Worm (Caenorhabditis elegans) whole organism, late embryonic: Measurements from ENCODE around the gene Y116A8C.470.

Experiments
- C38D4.7 ChIP-seq: fragments of 200-800 bp; sonication (Bioruptor generic); optimal IDR thresholded peaks from 2 replicates; lab custom pipeline; 2018; ENCODE audit warnings: mild to moderate bottlenecking, missing genetic modification characterization, moderate library complexity, missing compliant biosample characterization
- K09A11.1 ChIP-seq: sonication (generic microtip); optimal IDR thresholded peaks from 2 replicates; lab custom pipeline; 2017; ENCODE audit warnings: antibody characterized with exemption, mild to moderate bottlenecking, missing genetic modification characterization, missing compliant biosample characterization; ENCODE audit not compliant: insufficient read depth
- T23F11.4 ChIP-seq: fragments of 200-800 bp; sonication (Bioruptor generic); optimal IDR thresholded peaks from 2 replicates; lab custom pipeline; 2018; ENCODE audit warnings: mild to moderate bottlenecking, missing genetic modification characterization, missing compliant biosample characterization
- ahr-1 ChIP-seq: sonication (generic microtip); optimal IDR thresholded peaks from 2 replicates; lab custom pipeline; 2016; ENCODE audit warnings: missing genetic modification characterization, missing compliant biosample characterization
- ceh-14 ChIP-seq: sonication (generic microtip); optimal IDR thresholded peaks from 2 replicates; lab custom pipeline; 2016; ENCODE audit warnings: missing genotype, missing genetic modification characterization, missing compliant biosample characterization
- ceh-2 ChIP-seq: sonication (generic microtip); optimal IDR thresholded peaks from 2 replicates; lab custom pipeline; 2016; ENCODE audit warnings: missing genotype, missing genetic modification characterization, missing compliant biosample characterization
- ceh-22 ChIP-seq: sonication (generic microtip); optimal IDR thresholded peaks from 2 replicates; lab custom pipeline; 2017; ENCODE audit warnings: missing biosample characterization, missing genetic modification characterization
- ceh-24 ChIP-seq: sonication (generic microtip); optimal IDR thresholded peaks from 2 replicates; lab custom pipeline; 2016; ENCODE audit warnings: mild to moderate bottlenecking, missing genetic modification characterization, missing compliant biosample characterization
- ceh-31 ChIP-seq: sonication (generic microtip); optimal IDR thresholded peaks from 2 replicates; lab custom pipeline; 2016; ENCODE audit warnings: missing genetic modification characterization, missing compliant biosample characterization
- ceh-34 ChIP-seq: sonication (generic microtip); optimal IDR thresholded peaks from 2 replicates; lab custom pipeline; 2016; ENCODE audit warnings: mild to moderate bottlenecking, missing genetic modification characterization, missing compliant biosample characterization
- ceh-9 ChIP-seq: sonication (generic microtip); optimal IDR thresholded peaks from 2 replicates; lab custom pipeline; 2016; ENCODE audit warnings: mild to moderate bottlenecking, missing genetic modification characterization, inconsistent platforms, missing compliant biosample characterization
- dmd-4 ChIP-seq: sonication (generic microtip); optimal IDR thresholded peaks from 2 replicates; lab custom pipeline; 2016; ENCODE audit warnings: borderline replicate concordance, missing genetic modification characterization, missing compliant biosample characterization
- dve-1 ChIP-seq: sonication (generic microtip); optimal IDR thresholded peaks from 2 replicates; lab custom pipeline; 2017; ENCODE audit warnings: antibody characterized with exemption, mild to moderate bottlenecking, missing genetic modification characterization, missing compliant biosample characterization
- elt-2 ChIP-seq: sonication (generic microtip); optimal IDR thresholded peaks from 2 replicates; lab custom pipeline; 2016; ENCODE audit warnings: missing genetic modification reagents, missing genetic modification characterization, missing compliant biosample characterization
- eyg-1 ChIP-seq: sonication (generic microtip); optimal IDR thresholded peaks from 2 replicates; lab custom pipeline; 2016; ENCODE audit warnings: missing genotype, missing genetic modification characterization, missing compliant biosample characterization
- fax-1 ChIP-seq: sonication (generic microtip); optimal IDR thresholded peaks from 2 replicates; lab custom pipeline; 2016; ENCODE audit warnings: missing genotype, missing genetic modification characterization, missing compliant biosample characterization
- fkh-10 ChIP-seq: fragments of 150-350 bp; optimal IDR thresholded peaks from 2 replicates; lab custom pipeline; 2014; ENCODE audit warnings: missing biosample characterization, missing genetic modification reagents, missing genetic modification characterization
- fkh-6 ChIP-seq: sonication (generic microtip); optimal IDR thresholded peaks from 2 replicates; lab custom pipeline; 2016; ENCODE audit warnings: missing genetic modification characterization, missing compliant biosample characterization
- hlh-13 ChIP-seq: fragments of 200-800 bp; sonication (Bioruptor generic); optimal IDR thresholded peaks from 2 replicates; lab custom pipeline; 2018; ENCODE audit warnings: mild to moderate bottlenecking, missing genetic modification characterization, missing compliant biosample characterization
- madf-2 ChIP-seq: sonication (generic microtip); optimal IDR thresholded peaks from 2 replicates; lab custom pipeline; 2017; ENCODE audit warnings: missing genetic modification characterization, missing compliant biosample characterization
- nfya-1 ChIP-seq: sonication (generic microtip); optimal IDR thresholded peaks from 2 replicates; lab custom pipeline; 2017; ENCODE audit warnings: missing genetic modification characterization, mild to moderate bottlenecking, missing compliant biosample characterization, antibody characterized with exemption, moderate library complexity
- nhr-232 ChIP-seq: sonication (generic microtip); optimal IDR thresholded peaks from 2 replicates; lab custom pipeline; 2016; ENCODE audit warnings: missing genetic modification characterization, missing compliant biosample characterization
- odd-2 ChIP-seq: sonication (generic microtip); optimal IDR thresholded peaks from 2 replicates; lab custom pipeline; 2017; ENCODE audit warnings: antibody characterized with exemption, mild to moderate bottlenecking, missing genetic modification characterization, missing compliant biosample characterization
- pag-3 ChIP-seq: sonication (generic microtip); optimal IDR thresholded peaks from 2 replicates; lab custom pipeline; 2016; ENCODE audit warnings: missing compliant biosample characterization, missing genetic modification characterization, borderline replicate concordance
- pat-9 ChIP-seq: fragments of 200-800 bp; sonication (Bioruptor generic); optimal IDR thresholded peaks from 2 replicates; lab custom pipeline; 2018; ENCODE audit warnings: mild to moderate bottlenecking, missing genetic modification characterization, moderate library complexity, missing compliant biosample characterization
- pha-2 ChIP-seq: sonication (generic microtip); optimal IDR thresholded peaks from 2 replicates; lab custom pipeline; 2017; ENCODE audit warnings: mild to moderate bottlenecking, missing genetic modification characterization, missing compliant biosample characterization
- pros-1 ChIP-seq: fragments of 150-350 bp; optimal IDR thresholded peaks from 2 replicates; lab custom pipeline; 2014; ENCODE audit warnings: missing biosample characterization, missing genetic modification reagents, missing genetic modification characterization
- ref-2 ChIP-seq: sonication (generic microtip); optimal IDR thresholded peaks from 2 replicates; lab custom pipeline; 2016; ENCODE audit warnings: missing genetic modification characterization, missing compliant biosample characterization
- rnt-1 ChIP-seq: sonication (generic microtip); optimal IDR thresholded peaks from 2 replicates; lab custom pipeline; 2016; ENCODE audit warnings: missing genetic modification characterization, missing compliant biosample characterization
- sox-2 ChIP-seq: fragments of 200-800 bp; sonication (Bioruptor generic); IDR thresholded peaks from 2 replicates; pipeline ENCODE4 v1.3.6; 2022; ENCODE audit warnings: missing genetic modification reagents, missing genetic modification characterization, missing compliant biosample characterization
- syd-9 ChIP-seq: sonication (generic microtip); optimal IDR thresholded peaks from 2 replicates; lab custom pipeline; 2016; ENCODE audit warnings: mild to moderate bottlenecking, missing genetic modification characterization, moderate library complexity, missing compliant biosample characterization
- tbx-7 ChIP-seq: sonication (generic microtip); optimal IDR thresholded peaks from 2 replicates; lab custom pipeline; 2016; ENCODE audit warnings: missing genotype, missing genetic modification characterization, missing compliant biosample characterization
- ttx-3 ChIP-seq: sonication (generic microtip); optimal IDR thresholded peaks from 2 replicates; lab custom pipeline; 2016; ENCODE audit warnings: missing genetic modification reagents, missing genetic modification characterization, missing compliant biosample characterization
- unc-3 ChIP-seq, 2 experiments: fragments of 200-800 bp in 1 of 2; sonication (Bioruptor generic) in 1 of 2; sonication (generic microtip) in 1 of 2; conservative IDR thresholded peaks in 1 of 2; optimal IDR thresholded peaks in 1 of 2; 2 replicates each; pipeline versions ENCODE4 v1.3.6 to Lab custom; 2016 to 2022; ENCODE audit warnings: missing compliant biosample characterization in 2 of 2, missing genetic modification characterization in 2 of 2, missing genetic modification reagents in 1 of 2
- unc-42 ChIP-seq: sonication (generic microtip); optimal IDR thresholded peaks from 2 replicates; lab custom pipeline; 2016; ENCODE audit warnings: missing genotype, missing genetic modification characterization, missing compliant biosample characterization
- unc-55 ChIP-seq: sonication (generic microtip); optimal IDR thresholded peaks from 2 replicates; lab custom pipeline; 2017; ENCODE audit warnings: missing biosample characterization, missing genetic modification reagents, missing genetic modification characterization
- unc-86 ChIP-seq: sonication (generic microtip); optimal IDR thresholded peaks from 2 replicates; lab custom pipeline; 2016; ENCODE audit warnings: missing genetic modification characterization, missing compliant biosample characterization
- ztf-16 ChIP-seq: sonication (generic microtip); optimal IDR thresholded peaks from 2 replicates; lab custom pipeline; 2017; ENCODE audit warnings: missing genetic modification characterization, missing compliant biosample characterization

The Y116A8C.470 gene

DNA sequence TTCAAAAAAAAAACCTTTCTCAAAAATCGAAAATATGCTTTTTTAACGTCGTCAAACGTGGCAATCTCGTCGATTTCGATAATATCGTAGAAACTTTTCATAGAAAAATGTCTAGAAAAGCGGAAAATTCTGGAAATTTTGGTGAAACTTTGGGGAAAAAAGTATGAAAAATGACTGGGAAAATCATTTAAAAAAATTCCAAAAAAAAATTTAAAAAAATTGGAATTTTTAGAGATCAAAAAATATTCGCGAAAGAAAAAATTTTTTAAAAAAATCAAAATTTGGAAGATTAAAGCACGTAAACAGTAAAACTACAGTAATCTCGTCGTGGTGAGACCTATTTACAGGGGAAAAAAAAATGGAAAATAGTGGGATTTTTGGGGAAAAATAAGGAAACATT lies 19.9 kb upstream of the Y116A8C.470 start, which contains the start of gene Y116A8C.10:
Y116A8C.10 (minus strand) TSS at position 101 of the 400 bp plus-strand sequence.
- no peak for TF ChIP-seq unc-86
- no peak for TF ChIP-seq pros-1 (tag; lab: Kevin White, UChicago)
- no peak for TF ChIP-seq ceh-34 (tag; lab: Kevin White, UChicago)
- no peak for TF ChIP-seq unc-3 (GFP tag; conservative IDR thresholded peaks at IDR 0.05; lab: Robert Waterston, UW)
- TF ChIP-seq unc-3 (tag; optimal IDR thresholded peaks at IDR 0.05; lab: Kevin White, UChicago): no peak
- TF ChIP-seq ref-2 (tag; lab: Kevin White, UChicago): no peak
- no peak for TF ChIP-seq ttx-3
- TF ChIP-seq ceh-31 (tag; lab: Kevin White, UChicago): no peak

DNA sequence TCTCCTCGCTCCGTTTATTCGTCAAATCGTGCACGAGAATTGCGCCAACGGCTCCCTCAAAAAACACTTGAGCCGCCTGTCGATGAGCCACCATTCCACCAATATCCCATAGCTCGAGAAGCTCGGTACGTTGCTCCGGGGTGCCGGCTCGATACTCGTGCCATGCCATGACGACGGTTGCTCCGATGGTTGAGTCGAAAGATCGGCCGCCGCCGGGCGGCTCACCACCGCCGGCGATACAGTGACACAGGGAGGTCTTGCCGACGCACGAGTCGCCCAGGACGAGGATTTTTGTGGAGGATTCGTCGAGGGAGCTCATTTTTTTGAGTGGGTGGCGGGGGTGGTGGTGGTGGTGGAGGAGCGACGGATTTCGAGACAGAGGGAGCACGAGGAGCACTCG lies 16.9 kb upstream of the Y116A8C.470 start:
- TF ChIP-seq pha-2 (no peak), nfya-1 (tag; lab: Kevin White, UChicago) (no peak), ceh-14 (no peak), syd-9 (no peak), odd-2 (tag; lab: Kevin White, UChicago) (no peak), ref-2 (tag; lab: Kevin White, UChicago) (no peak), dve-1 (tag; lab: Kevin White, UChicago) (no peak), ztf-16 (no peak), madf-2 (tag; lab: Kevin White, UChicago) (no peak), unc-55 (no peak), fkh-10 (GFP tag; lab: Kevin White, UChicago) (no peak), nhr-232 (no peak), K09A11.1 (tag; lab: Kevin White, UChicago) (no peak), ceh-9 (tag; lab: Kevin White, UChicago) (no peak), ttx-3 (no peak), tbx-7 (tag; lab: Kevin White, UChicago) (no peak)

DNA sequence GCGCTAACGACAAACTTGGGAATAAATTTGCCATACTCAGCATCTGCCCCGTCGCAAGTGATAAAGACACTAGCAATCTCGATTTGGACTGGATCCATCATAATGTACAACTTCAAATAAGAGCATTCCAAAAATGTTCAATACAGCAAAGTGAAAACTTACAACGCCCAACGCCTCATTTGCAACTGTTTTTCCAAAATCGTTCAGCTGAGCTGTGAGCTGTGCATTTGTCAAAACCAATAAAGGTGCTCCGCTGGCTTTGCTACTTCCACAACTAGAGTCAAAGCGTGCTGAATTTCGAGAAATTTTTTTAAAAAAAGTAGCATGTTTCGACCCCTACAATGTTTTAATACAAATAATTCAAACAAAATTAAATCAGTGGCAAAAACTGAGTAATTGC lies 12.0 kb upstream of the Y116A8C.470 start, which contains the start of gene Y116A8C.49:
Y116A8C.49 (minus strand) TSS at position 101 of the 400 bp plus-strand sequence.
- TF ChIP-seq T23F11.4: no peak
- TF ChIP-seq pros-1 (tag; lab: Kevin White, UChicago): no peak
- TF ChIP-seq nhr-232: no peak
- TF ChIP-seq hlh-13 (GFP tag; lab: Kevin White, UChicago): no peak
- TF ChIP-seq dmd-4 (tag; lab: Kevin White, UChicago): no peak
- no peak for TF ChIP-seq C38D4.7
- no peak for TF ChIP-seq tbx-7 (tag; lab: Kevin White, UChicago)
- TF ChIP-seq ahr-1: no peak
- TF ChIP-seq ceh-24 (tag; lab: Kevin White, UChicago): no peak
- no peak for TF ChIP-seq fax-1 (tag; lab: Kevin White, UChicago)
- TF ChIP-seq unc-42 (tag; lab: Kevin White, UChicago): no peak
- TF ChIP-seq rnt-1 (tag; lab: Kevin White, UChicago): no peak
- TF ChIP-seq pag-3 (tag; lab: Kevin White, UChicago): no peak
- TF ChIP-seq pat-9 (tag; lab: Kevin White, UChicago): no peak
- no peak for TF ChIP-seq pha-2

DNA sequence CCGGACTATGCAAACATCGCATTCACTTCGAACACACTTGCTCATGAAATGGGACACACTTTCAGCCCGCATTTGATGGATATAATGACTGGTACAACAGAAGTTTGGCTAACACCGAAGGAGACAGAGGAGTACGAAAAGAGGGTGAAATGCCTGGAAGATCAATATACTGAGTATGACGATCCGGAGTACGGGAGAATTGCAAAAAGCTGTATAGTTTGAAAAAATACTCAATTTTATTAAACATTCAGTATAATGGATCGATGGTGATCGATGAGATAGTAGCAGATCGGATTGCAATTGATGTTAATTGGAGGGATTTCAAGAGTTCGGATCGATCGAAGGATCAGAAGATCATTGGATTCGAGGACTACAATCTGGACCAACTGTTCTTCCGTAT lies 7.4 kb upstream of the Y116A8C.470 start:
- TF ChIP-seq nhr-232 (no peak), elt-2 (tag; lab: Kevin White, UChicago) (no peak), K09A11.1 (tag; lab: Kevin White, UChicago) (no peak), dmd-4 (tag; lab: Kevin White, UChicago) (no peak), ceh-22 (tag; lab: Kevin White, UChicago) (no peak), fkh-6 (tag; lab: Kevin White, UChicago) (no peak), eyg-1 (no peak), ceh-2 (tag; lab: Kevin White, UChicago) (no peak), dve-1 (tag; lab: Kevin White, UChicago) (no peak), T23F11.4 (no peak), sox-2 (GFP tag; lab: Robert Waterston, UW) (no peak)
